Worm (Caenorhabditis elegans): ENCODE results near the gene ZK1098.12.

Gene ZK1098.12

DNA sequence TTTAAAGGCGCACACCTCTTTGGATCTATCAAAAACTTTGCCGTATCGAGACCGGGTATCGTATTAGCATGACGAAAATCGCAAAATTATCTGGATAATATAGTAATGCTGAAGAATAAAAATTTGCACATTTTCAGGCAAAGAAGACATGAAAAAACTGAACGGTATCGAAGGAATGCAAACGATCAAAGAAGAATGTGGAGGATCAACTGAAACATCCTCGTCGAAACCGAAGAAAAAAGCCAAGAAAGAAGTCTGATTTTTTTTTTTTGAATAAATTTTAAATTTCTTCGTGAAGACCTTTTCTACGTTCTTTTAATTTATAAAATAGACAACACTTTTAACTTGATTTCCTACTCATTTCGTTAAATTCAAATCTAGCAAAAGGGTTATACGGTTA is at the start of gene ZK1098.12:
ZK1098.12 (plus strand) TSS at position 301 of the 400 bp plus-strand sequence.
- TF ChIP-seq lsy-2 (tag; optimal IDR thresholded peaks at IDR 0.05) (peak in 1 of 2 experiments; percentile 14), ztf-1 (GFP tag; conservative IDR thresholded peaks at IDR 0.05) (no peak)

DNA sequence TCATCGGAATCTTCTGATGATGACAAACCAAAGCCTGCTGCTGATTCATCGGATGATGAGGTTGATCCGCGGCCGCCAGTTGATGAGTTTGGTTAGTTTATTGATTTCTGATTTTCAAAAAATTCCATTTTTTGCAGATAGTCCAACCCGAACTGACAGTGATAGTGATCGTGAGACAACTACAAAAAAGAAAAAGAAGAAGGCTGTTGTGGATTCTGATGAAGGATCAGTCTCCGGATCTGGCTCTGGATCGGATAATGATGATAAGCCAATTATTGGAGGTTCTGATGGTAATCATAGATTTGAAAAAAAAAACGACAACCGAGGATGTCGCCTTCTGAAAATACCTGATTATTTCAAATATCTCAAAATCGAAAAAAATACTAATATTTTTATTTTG is 48.8 kb upstream of the ZK1098.12 start:
- no peak for TF ChIP-seq aly-2 (tag; optimal IDR thresholded peaks at IDR 0.05)

ce11 chrIII:9497412-9497811 is 47.5 kb upstream of the ZK1098.12 start:
- no peak for TF ChIP-seq crh-2 (tag; optimal IDR thresholded peaks at IDR 0.05)
- no peak for TF ChIP-seq zag-1 (tag; optimal IDR thresholded peaks at IDR 0.05)
- TF ChIP-seq nhr-11 (tag; optimal IDR thresholded peaks at IDR 0.05) = no peak
- TF ChIP-seq alr-1 (tag; optimal IDR thresholded peaks at IDR 0.05) = no peak
- no peak for TF ChIP-seq snpc-4 (tag; optimal IDR thresholded peaks at IDR 0.05)
- TF ChIP-seq F13H6.1 (tag; optimal IDR thresholded peaks at IDR 0.05) = no peak
- TF ChIP-seq peb-1 (tag; optimal IDR thresholded peaks at IDR 0.05) = no peak
- TF ChIP-seq dmd-4 (tag; optimal IDR thresholded peaks at IDR 0.05) = no peak
- no peak for TF ChIP-seq C34F6.9 (tag; optimal IDR thresholded peaks at IDR 0.05)
- no peak for TF ChIP-seq nhr-23 (tag; optimal IDR thresholded peaks at IDR 0.05)
- no peak for TF ChIP-seq nhr-12 (tag; optimal IDR thresholded peaks at IDR 0.05)
- TF ChIP-seq mbf-1 (tag; optimal IDR thresholded peaks at IDR 0.05) = no peak

- TF ChIP-seq nhr-12 (tag; optimal IDR thresholded peaks at IDR 0.05) (no peak), nhr-129 (tag; optimal IDR thresholded peaks at IDR 0.05) (peak; percentile 60), Y55F3AM.14 (GFP tag; optimal IDR thresholded peaks at IDR 0.05) (no peak), nhr-25 (tag; optimal IDR thresholded peaks at IDR 0.05) (peak; percentile 50), sma-3 (GFP tag; optimal IDR thresholded peaks at IDR 0.05) (peak; percentile 47), gmeb-1 (tag; optimal IDR thresholded peaks at IDR 0.05) (peak; percentile 57), mab-5 (tag; optimal IDR thresholded peaks at IDR 0.05) (no peak), dmd-4 (tag; optimal IDR thresholded peaks at IDR 0.05) (no peak)
Measured at ce11 chrIII:9500267-9500666, 44.7 kb upstream of the ZK1098.12 start, which contains the start of gene sod-4. Gene sod-4, minus strand, starts transcription at chrIII:9500375.

DNA sequence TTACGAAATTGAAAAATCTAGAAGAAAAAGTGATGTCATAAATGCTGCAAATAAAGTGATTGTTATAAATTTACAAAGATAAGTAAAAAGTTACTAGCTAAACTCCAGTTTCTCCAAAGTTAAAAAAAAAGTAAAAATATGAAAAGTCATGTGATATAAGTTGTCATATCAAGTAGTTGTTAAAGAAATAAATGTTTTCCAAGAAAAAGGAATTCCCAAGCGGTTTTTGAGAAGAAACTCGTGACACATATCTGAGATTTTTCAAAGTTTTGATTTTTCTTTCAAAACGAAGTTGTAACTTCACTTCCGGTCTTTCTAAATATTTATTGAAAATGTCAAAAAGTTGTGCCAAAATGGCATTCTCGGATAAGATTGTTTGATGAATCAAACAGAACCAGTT is 43.8 kb upstream of the ZK1098.12 start:
- no peak for TF ChIP-seq dmd-4 (tag; optimal IDR thresholded peaks at IDR 0.05)
- peak in 1 of 2 experiments; percentile 23 for TF ChIP-seq lsy-2 (tag; optimal IDR thresholded peaks at IDR 0.05)
- peak; percentile 20 for TF ChIP-seq C34F6.9 (tag; optimal IDR thresholded peaks at IDR 0.05)

DNA sequence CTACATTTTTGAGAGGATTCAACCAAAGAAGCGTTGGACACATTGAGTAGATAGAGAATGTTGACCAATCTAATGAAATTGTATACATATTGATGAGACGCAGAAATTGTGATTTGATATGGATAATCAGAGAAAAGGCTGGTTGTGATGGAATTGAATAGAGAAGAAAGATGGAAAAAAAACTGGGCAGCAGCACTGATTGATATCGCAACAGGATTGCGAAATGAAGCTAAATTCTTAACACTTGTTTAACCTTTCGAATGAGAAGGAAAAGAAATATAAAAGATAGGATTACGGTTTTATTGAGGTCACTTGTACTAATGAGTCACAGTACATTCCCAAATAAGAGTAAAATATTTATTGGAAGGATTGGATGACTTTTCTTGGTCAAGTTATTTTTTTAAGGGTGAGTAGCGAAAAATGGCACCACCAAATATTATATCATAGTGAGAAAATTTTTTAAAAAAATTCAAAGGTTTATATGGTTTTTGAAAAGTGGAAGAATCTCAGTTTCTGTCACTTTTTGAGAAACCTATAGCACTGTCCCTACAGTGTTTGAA is 42.7 kb upstream of the ZK1098.12 start:
- TF ChIP-seq peb-1 (tag; optimal IDR thresholded peaks at IDR 0.05) (no peak), sma-9 (GFP tag; optimal IDR thresholded peaks at IDR 0.05) (peak; percentile 37), sma-9 (tag; optimal IDR thresholded peaks at IDR 0.05) (no peak), fos-1 (tag; optimal IDR thresholded peaks at IDR 0.05) (peak; percentile 71), lsy-2 (tag; optimal IDR thresholded peaks at IDR 0.05) (peak in 1 of 2 experiments; percentile 35), elt-1 (tag; optimal IDR thresholded peaks at IDR 0.05) (no peak), crh-2 (tag; optimal IDR thresholded peaks at IDR 0.05) (no peak), nhr-77 (tag; optimal IDR thresholded peaks at IDR 0.05) (no peak), nhr-21 (tag; optimal IDR thresholded peaks at IDR 0.05) (peak; percentile 5), sma-3 (GFP tag; optimal IDR thresholded peaks at IDR 0.05) (peak; percentile 58)

DNA sequence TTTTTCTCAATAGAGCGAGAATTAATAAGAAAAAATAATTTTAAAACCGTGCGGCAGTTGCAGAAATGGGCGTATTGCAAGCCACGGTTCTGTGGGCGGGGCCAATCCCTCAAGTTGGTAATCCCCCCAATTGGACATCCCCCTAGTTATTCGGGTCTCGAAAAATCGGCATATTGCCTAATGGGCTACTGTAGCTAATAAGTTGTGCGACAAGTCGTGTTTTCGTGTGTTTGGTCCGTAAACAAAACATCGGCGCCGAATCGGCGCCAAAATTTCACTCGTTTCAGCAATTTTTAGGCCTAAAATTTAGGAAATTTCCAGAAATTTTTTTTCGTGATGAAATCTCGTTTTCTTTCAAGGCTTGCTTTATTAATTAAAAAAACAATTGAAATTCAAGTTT is 40.6 kb upstream of the ZK1098.12 start:
- TF ChIP-seq nhr-25 (tag; optimal IDR thresholded peaks at IDR 0.05) (no peak), nhr-11 (tag; optimal IDR thresholded peaks at IDR 0.05) (no peak), lin-13 (GFP tag; optimal IDR thresholded peaks at IDR 0.05) (no peak), ztf-11 (tag; optimal IDR thresholded peaks at IDR 0.05) (no peak), nhr-23 (tag; optimal IDR thresholded peaks at IDR 0.05) (no peak), nhr-6 (tag; optimal IDR thresholded peaks at IDR 0.05) (no peak)
